Worm (Caenorhabditis elegans): ENCODE measurements around the gene rpl-35.

ce11 chrIII:7818965-7819364 lies 36.0 kb upstream of the rpl-35 start:
- TF ChIP-seq che-1 (tag; optimal IDR thresholded peaks at IDR 0.05) = no peak
- no peak for TF ChIP-seq nfya-1 (tag; optimal IDR thresholded peaks at IDR 0.05)
- TF ChIP-seq pha-4 (tag; optimal IDR thresholded peaks at IDR 0.05) = no peak
- TF ChIP-seq ama-1 (optimal IDR thresholded peaks at IDR 0.05) = no peak
- TF ChIP-seq K09A11.1 (tag; optimal IDR thresholded peaks at IDR 0.05; ENCODE audit: insufficient read depth) = no peak
- no peak for TF ChIP-seq ets-4 (tag; optimal IDR thresholded peaks at IDR 0.05)
- no peak for TF ChIP-seq pros-1 (tag; optimal IDR thresholded peaks at IDR 0.05)
- no peak for TF ChIP-seq elt-2 (tag; optimal IDR thresholded peaks at IDR 0.05)
- TF ChIP-seq K02D7.2 (tag; optimal IDR thresholded peaks at IDR 0.05) = no peak
- TF ChIP-seq ceh-6 (GFP tag; optimal IDR thresholded peaks at IDR 0.05) = no peak
- no peak for TF ChIP-seq Y22D7AL.16 (tag; optimal IDR thresholded peaks at IDR 0.05)

Data from whole organism, late embryonic.